Worm (Caenorhabditis elegans) whole organism, L4 larva: Measurements from ENCODE around the gene Y37E11AL.2.
A peak's percentile ranks its signal among the peaks of the same experiment; 100 is the strongest.

ENCODE experiments used
- F10B5.3 ChIP-seq: sonication (generic microtip); optimal IDR thresholded peaks from 2 replicates; lab custom pipeline; 2016; ENCODE audit warnings: mild to moderate bottlenecking, missing genetic modification characterization, missing compliant biosample characterization
- F37D6.2 ChIP-seq: sonication (generic microtip); optimal IDR thresholded peaks from 2 replicates; lab custom pipeline; 2016; ENCODE audit warnings: mild to moderate bottlenecking, missing genetic modification characterization, missing compliant biosample characterization
- Y5F2A.4 ChIP-seq: fragments of 200-800 bp; sonication (Bioruptor generic); optimal IDR thresholded peaks from 2 replicates; lab custom pipeline; 2018; ENCODE audit warnings: mild to moderate bottlenecking, missing genetic modification characterization, missing compliant biosample characterization
- ZK337.2 ChIP-seq: fragments of 200-800 bp; sonication (Bioruptor generic); IDR thresholded peaks from 2 replicates; pipeline ENCODE4 v1.3.6; 2022; ENCODE audit warnings: missing genetic modification reagents, missing genetic modification characterization, missing compliant biosample characterization
- ZK546.5 ChIP-seq, 2 experiments: sonication (generic microtip); optimal IDR thresholded peaks; 2 replicates each; lab custom pipeline; 2017; ENCODE audit warnings: missing biosample characterization in 2 of 2, missing genetic modification characterization in 2 of 2
- aha-1 ChIP-seq: fragments of 150-350 bp; peaks from one replicate; lab custom pipeline; 2014; ENCODE audit warnings: missing biosample characterization, missing genetic modification characterization
- ama-1 ChIP-seq: fragments of 150-350 bp; optimal IDR thresholded peaks from 2 replicates; lab custom pipeline; 2014; ENCODE audit warnings: inconsistent platforms, mixed read lengths
- ceh-28 ChIP-seq: fragments of 150-350 bp; optimal IDR thresholded peaks from 2 replicates; lab custom pipeline; 2014; ENCODE audit warnings: missing biosample characterization, missing genetic modification reagents, missing genetic modification characterization
- ceh-32 ChIP-seq: sonication (generic microtip); optimal IDR thresholded peaks from 2 replicates; lab custom pipeline; 2016; ENCODE audit warnings: mild to moderate bottlenecking, missing genetic modification characterization, missing compliant biosample characterization; ENCODE audit not compliant: poor library complexity
- ceh-62 ChIP-seq: sonication (generic microtip); optimal IDR thresholded peaks from 2 replicates; lab custom pipeline; 2017; ENCODE audit warnings: missing biosample characterization, missing genetic modification characterization
- ceh-82 ChIP-seq: sonication (generic microtip); optimal IDR thresholded peaks from 2 replicates; lab custom pipeline; 2017; ENCODE audit warnings: missing biosample characterization, missing genetic modification characterization
- cey-2 ChIP-seq: sonication (generic microtip); optimal IDR thresholded peaks from 3 replicates; lab custom pipeline; 2017; ENCODE audit warnings: missing genetic modification characterization, mild to moderate bottlenecking, missing compliant biosample characterization, antibody characterized with exemption, borderline replicate concordance; ENCODE audit not compliant: insufficient read depth
- ctbp-1 ChIP-seq: fragments of 200-800 bp; sonication (Bioruptor generic); IDR thresholded peaks from 2 replicates; pipeline ENCODE4 v1.3.6; 2022; ENCODE audit warnings: missing genetic modification reagents, missing genetic modification characterization, missing compliant biosample characterization
- daf-12 ChIP-seq: fragments of 150-350 bp; optimal IDR thresholded peaks from 2 replicates; lab custom pipeline; 2014; ENCODE audit warnings: missing biosample characterization, missing genetic modification reagents, missing genetic modification characterization
- daf-16 ChIP-seq, 3 experiments: sonication (generic microtip); optimal IDR thresholded peaks; 2 replicates each; lab custom pipeline; 2016 to 2017; ENCODE audit warnings: missing genetic modification characterization in 3 of 3, missing genetic modification reagents in 3 of 3, mild to moderate bottlenecking in 2 of 3, missing compliant biosample characterization in 2 of 3, missing biosample characterization in 1 of 3, moderate library complexity in 1 of 3
- daf-19 ChIP-seq: fragments of 200-800 bp; sonication (Bioruptor generic); conservative IDR thresholded peaks from 2 replicates; pipeline ENCODE4 v1.3.6; 2022; ENCODE audit warnings: missing genetic modification characterization, missing compliant biosample characterization
- daf-8 ChIP-seq: fragments of 200-800 bp; sonication (Bioruptor generic); IDR thresholded peaks from 2 replicates; pipeline ENCODE4 v1.3.6; 2022; ENCODE audit warnings: missing genetic modification characterization, missing compliant biosample characterization
- dmd-9 ChIP-seq: fragments of 200-800 bp; sonication (Bioruptor generic); IDR thresholded peaks from 2 replicates; pipeline ENCODE4 v1.3.6; 2022; ENCODE audit warnings: missing genetic modification reagents, missing genetic modification characterization, missing compliant biosample characterization
- dpl-1 ChIP-seq: fragments of 150-350 bp; optimal IDR thresholded peaks from 2 replicates; lab custom pipeline; 2014; ENCODE audit warnings: missing biosample characterization, missing genetic modification reagents, missing genetic modification characterization
- duxl-1 ChIP-seq: sonication (generic microtip); optimal IDR thresholded peaks from 2 replicates; lab custom pipeline; 2016; ENCODE audit warnings: mild to moderate bottlenecking, missing genetic modification characterization, moderate library complexity, missing compliant biosample characterization; ENCODE audit not compliant: poor library complexity
- dve-1 ChIP-seq: sonication (generic microtip); optimal IDR thresholded peaks from 2 replicates; lab custom pipeline; 2017; ENCODE audit warnings: antibody characterized with exemption, mild to moderate bottlenecking, missing genetic modification characterization, missing compliant biosample characterization; ENCODE audit not compliant: insufficient read depth
- gei-8 ChIP-seq: fragments of 200-800 bp; sonication (Bioruptor generic); optimal IDR thresholded peaks from 2 replicates; lab custom pipeline; 2018; ENCODE audit warnings: mild to moderate bottlenecking, missing genetic modification characterization, missing compliant biosample characterization
- hif-1 ChIP-seq, 2 experiments: sonication (generic microtip); optimal IDR thresholded peaks; 2 replicates each; lab custom pipeline; 2016 to 2017; ENCODE audit warnings: missing compliant biosample characterization in 2 of 2, missing genetic modification characterization in 2 of 2, missing genetic modification reagents in 2 of 2, missing genotype in 2 of 2, mild to moderate bottlenecking in 1 of 2
- jun-1 ChIP-seq: fragments of 150-350 bp; optimal IDR thresholded peaks from 2 replicates; lab custom pipeline; 2014; ENCODE audit warnings: missing biosample characterization, missing genetic modification reagents, missing genetic modification characterization
- lin-15B ChIP-seq: fragments of 150-350 bp; sonication (generic microtip); optimal IDR thresholded peaks from 3 replicates; lab custom pipeline; 2014; ENCODE audit warnings: missing biosample characterization, missing genetic modification characterization
- lin-29 ChIP-seq: fragments of 200-800 bp; sonication (Bioruptor generic); IDR thresholded peaks from 2 replicates; pipeline ENCODE4 v1.3.6; 2022; ENCODE audit warnings: missing genetic modification reagents, missing genetic modification characterization, missing compliant biosample characterization
- lir-3 ChIP-seq: sonication (generic microtip); optimal IDR thresholded peaks from 2 replicates; lab custom pipeline; 2016; ENCODE audit warnings: mild to moderate bottlenecking, missing genetic modification characterization, missing compliant biosample characterization
- mdt-29 ChIP-seq: fragments of 200-800 bp; sonication (Bioruptor generic); IDR thresholded peaks from 2 replicates; pipeline ENCODE4 v1.3.6; 2022; ENCODE audit warnings: missing genetic modification reagents, missing genetic modification characterization, missing compliant biosample characterization
- mxl-2 ChIP-seq: fragments of 200-800 bp; sonication (Bioruptor generic); conservative IDR thresholded peaks from 2 replicates; pipeline ENCODE4 v1.3.6; 2022; ENCODE audit warnings: missing genetic modification reagents, missing genetic modification characterization, missing compliant biosample characterization
- mxl-3 ChIP-seq: fragments of 200-800 bp; sonication (Bioruptor generic); optimal IDR thresholded peaks from 2 replicates; lab custom pipeline; 2018; ENCODE audit warnings: mild to moderate bottlenecking, missing genetic modification characterization, missing compliant biosample characterization
- nhr-10 ChIP-seq: fragments of 150-350 bp; optimal IDR thresholded peaks from 2 replicates; lab custom pipeline; 2014; ENCODE audit warnings: missing biosample characterization, missing genetic modification characterization
- nhr-11 ChIP-seq: fragments of 150-350 bp; optimal IDR thresholded peaks from 2 replicates; lab custom pipeline; 2014; ENCODE audit warnings: missing biosample characterization, missing genetic modification characterization
- nhr-237 ChIP-seq: sonication (generic microtip); optimal IDR thresholded peaks from 2 replicates; lab custom pipeline; 2017; ENCODE audit warnings: missing biosample characterization, missing genetic modification characterization
- nhr-25 ChIP-seq: sonication (generic microtip); optimal IDR thresholded peaks from 2 replicates; lab custom pipeline; 2017; ENCODE audit warnings: missing genetic modification characterization, mild to moderate bottlenecking, missing compliant biosample characterization, antibody characterized with exemption, moderate library complexity, borderline replicate concordance; ENCODE audit not compliant: insufficient read depth
- nhr-41 ChIP-seq: fragments of 200-800 bp; sonication (Bioruptor generic); IDR thresholded peaks from 2 replicates; pipeline ENCODE4 v1.3.6; 2022; ENCODE audit warnings: missing genetic modification reagents, missing genetic modification characterization, missing compliant biosample characterization
- nhr-77 ChIP-seq: fragments of 150-350 bp; optimal IDR thresholded peaks from 2 replicates; lab custom pipeline; 2014; ENCODE audit warnings: missing biosample characterization, missing genetic modification characterization
- pha-4 ChIP-seq, 2 experiments: fragments of 150-350 bp in 1 of 2; fragments of 200-800 bp in 1 of 2; sonication (Bioruptor generic) in 1 of 2; IDR thresholded peaks in 1 of 2; optimal IDR thresholded peaks in 1 of 2; 2 replicates each; pipeline versions ENCODE4 v1.3.6 to Lab custom; 2014 to 2022; ENCODE audit warnings: missing genetic modification characterization in 2 of 2, missing genetic modification reagents in 2 of 2, missing biosample characterization in 1 of 2, missing compliant biosample characterization in 1 of 2
- pqm-1 ChIP-seq: sonication (generic microtip); optimal IDR thresholded peaks from 2 replicates; lab custom pipeline; 2017; ENCODE audit warnings: missing biosample characterization, missing genetic modification characterization
- rbr-2 ChIP-seq: sonication (generic microtip); optimal IDR thresholded peaks from 2 replicates; lab custom pipeline; 2016; ENCODE audit warnings: missing genotype, missing genetic modification characterization, missing compliant biosample characterization
- saeg-2 ChIP-seq: fragments of 200-800 bp; sonication (Bioruptor generic); IDR thresholded peaks from 2 replicates; pipeline ENCODE4 v1.3.6; 2022; ENCODE audit warnings: missing genetic modification reagents, missing genetic modification characterization, missing compliant biosample characterization
- sdz-12 ChIP-seq: fragments of 200-800 bp; sonication (Bioruptor generic); optimal IDR thresholded peaks from 2 replicates; lab custom pipeline; 2018; ENCODE audit warnings: mild to moderate bottlenecking, missing genetic modification characterization, missing compliant biosample characterization
- set-16 ChIP-seq: fragments of 200-800 bp; sonication (Bioruptor generic); IDR thresholded peaks from 2 replicates; pipeline ENCODE4 v1.3.6; 2022; ENCODE audit warnings: missing genetic modification reagents, missing genetic modification characterization, missing compliant biosample characterization
- snpc-1.2 ChIP-seq: fragments of 200-800 bp; sonication (Bioruptor generic); IDR thresholded peaks from 2 replicates; pipeline ENCODE4 v1.3.6; 2022; ENCODE audit warnings: missing genetic modification reagents, missing genetic modification characterization, missing compliant biosample characterization
- spr-1 ChIP-seq: sonication (generic microtip); optimal IDR thresholded peaks from 2 replicates; lab custom pipeline; 2016; ENCODE audit warnings: mild to moderate bottlenecking, missing genetic modification characterization, missing compliant biosample characterization
- tra-1 ChIP-seq: fragments of 200-800 bp; sonication (Bioruptor generic); IDR thresholded peaks from 2 replicates; pipeline ENCODE4 v1.3.6; 2022; ENCODE audit warnings: missing genetic modification reagents, missing genetic modification characterization, missing compliant biosample characterization
- unc-39 ChIP-seq: sonication (generic microtip); optimal IDR thresholded peaks from 2 replicates; lab custom pipeline; 2017; ENCODE audit warnings: missing biosample characterization, missing genetic modification characterization
- unc-62 ChIP-seq, 3 experiments: fragments of 150-350 bp in 1 of 3; sonication (generic microtip); optimal IDR thresholded peaks in 2 of 3; peaks in 1 of 3; 1 replicate in 1 of 3; 2 replicates in 2 of 3; lab custom pipeline; 2014 to 2017; ENCODE audit warnings: missing biosample characterization in 3 of 3, missing genetic modification characterization in 3 of 3, missing genetic modification reagents in 3 of 3, missing genotype in 1 of 3
- zfp-3 ChIP-seq: fragments of 200-800 bp; sonication (Bioruptor generic); conservative IDR thresholded peaks from 2 replicates; pipeline ENCODE4 v1.3.6; 2022; ENCODE audit warnings: missing genetic modification reagents, missing genetic modification characterization, missing compliant biosample characterization
- zip-11 ChIP-seq: fragments of 200-800 bp; sonication (Bioruptor generic); IDR thresholded peaks from 2 replicates; pipeline ENCODE4 v1.3.6; 2022; ENCODE audit warnings: missing genetic modification characterization, missing compliant biosample characterization

Y37E11AL.2 gene

ce11 chrIV:3654214-3654613, 44.1 kb upstream of the Y37E11AL.2 start (continued):
- no peak for TF ChIP-seq F37D6.2
- TF ChIP-seq rbr-2 = peak; percentile 28
- TF ChIP-seq nhr-237 (tag; lab: Kevin White, UChicago) = no peak
- TF ChIP-seq snpc-1.2 (GFP tag; lab: Robert Waterston, UW) = no peak
- 0 out of 2 replicates have a peak, but pooled peaks have one; percentile 53 for TF ChIP-seq zfp-3 (GFP tag; lab: Robert Waterston, UW)
- TF ChIP-seq ZK546.5 (tag; optimal IDR thresholded peaks at IDR 0.05; lab: Kevin White, UChicago) = no peak
- TF ChIP-seq spr-1 (tag; lab: Kevin White, UChicago) = no peak
- no peak for TF ChIP-seq ctbp-1 (GFP tag; lab: Robert Waterston, UW)
- TF ChIP-seq hif-1 (tag; optimal IDR thresholded peaks at IDR 0.05; lab: Kevin White, UChicago) = peak in 1 of 2 experiments; percentile 55
- TF ChIP-seq mdt-29 = peak; percentile 82
- TF ChIP-seq lir-3 (tag; lab: Kevin White, UChicago) = no peak
- TF ChIP-seq cey-2 (tag; lab: Kevin White, UChicago) = no peak
- no peak for TF ChIP-seq ceh-28
- peak; percentile 24 for TF ChIP-seq dpl-1 (GFP tag; lab: Kevin White, UChicago)
- peak; percentile 53 for TF ChIP-seq nhr-25
- no peak for TF ChIP-seq ama-1 (lab: Kevin White, UChicago)
- TF ChIP-seq jun-1 = no peak
- TF ChIP-seq sdz-12 (GFP tag; lab: Kevin White, UChicago) = no peak
- TF ChIP-seq nhr-41 (GFP tag; lab: Robert Waterston, UW) = no peak
- no peak for TF ChIP-seq ceh-32 (tag; lab: Kevin White, UChicago)
- TF ChIP-seq zip-11 (GFP tag; lab: Robert Waterston, UW) = no peak
- TF ChIP-seq tra-1 (GFP tag; lab: Robert Waterston, UW) = peak; percentile 74
- TF ChIP-seq dve-1 (tag; lab: Kevin White, UChicago) = peak; percentile 72
- no peak for TF ChIP-seq nhr-10
- no peak for TF ChIP-seq daf-12 (tag; lab: Kevin White, UChicago)
- no peak for TF ChIP-seq ceh-62
- peak; percentile 31 for TF ChIP-seq gei-8 (GFP tag; lab: Kevin White, UChicago)
- no peak for TF ChIP-seq pqm-1
- peak; percentile 82 for TF ChIP-seq nhr-11 (tag; lab: Kevin White, UChicago)
- peak; percentile 39; the same call in 1 of the 2 replicates for TF ChIP-seq pha-4 (GFP tag; IDR thresholded peaks at IDR 0.05; lab: Robert Waterston, UW)
- TF ChIP-seq pha-4 (tag; optimal IDR thresholded peaks at IDR 0.05; lab: Kevin White, UChicago) = no peak
- peak; percentile 58 for TF ChIP-seq set-16 (GFP tag; lab: Robert Waterston, UW)
- TF ChIP-seq duxl-1 = no peak
- TF ChIP-seq mxl-3 = peak; percentile 75
- TF ChIP-seq lin-15B (tag; lab: Kevin White, UChicago) = no peak
- no peak for TF ChIP-seq ceh-82 (tag; lab: Kevin White, UChicago)
- TF ChIP-seq unc-62 (GFP tag; optimal IDR thresholded peaks at IDR 0.05 in 1 of 2; lab: Kevin White, UChicago) = peak in 1 of 2 experiments; percentile 69
- TF ChIP-seq unc-62 (tag; optimal IDR thresholded peaks at IDR 0.05; lab: Kevin White, UChicago) = no peak
- TF ChIP-seq mxl-2 (GFP tag; lab: Robert Waterston, UW) = peak; percentile 98
- TF ChIP-seq dmd-9 (GFP tag; lab: Robert Waterston, UW) = no peak
- no peak for TF ChIP-seq F10B5.3 (tag; lab: Kevin White, UChicago)
- no peak for TF ChIP-seq nhr-77
- peak; percentile 96 for TF ChIP-seq aha-1 (tag; lab: Kevin White, UChicago)
- no peak for TF ChIP-seq ZK337.2 (GFP tag; lab: Robert Waterston, UW)
- no peak for TF ChIP-seq unc-39 (tag; lab: Kevin White, UChicago)
- no peak for TF ChIP-seq daf-8 (GFP tag; lab: Robert Waterston, UW)
- peak; percentile 68; the same call in 1 of the 2 replicates for TF ChIP-seq saeg-2
- TF ChIP-seq Y5F2A.4 (GFP tag; lab: Kevin White, UChicago) = no peak
- TF ChIP-seq daf-16 (GFP tag; optimal IDR thresholded peaks at IDR 0.05; lab: Kevin White, UChicago) = peak in 1 of 2 experiments; percentile 90
- TF ChIP-seq daf-16 (tag; optimal IDR thresholded peaks at IDR 0.05; lab: Kevin White, UChicago) = peak; percentile 82
- no peak for TF ChIP-seq lin-29 (GFP tag; lab: Robert Waterston, UW)
- TF ChIP-seq daf-19 = no peak
